Fruit fly (Drosophila melanogaster) whole organism, pupa: ENCODE measurements around the gene CG15756.

Experiments used
- CG10348 ChIP-seq: fragments of 200-800 bp; sonication (Bioruptor generic); IDR thresholded peaks from 2 replicates; pipeline ENCODE4 v1.3.6; 2022; ENCODE audit warnings: missing biosample characterization, missing genetic modification characterization
- CG12605 ChIP-seq: fragments of 200-800 bp; sonication (Bioruptor generic); IDR thresholded peaks from 2 replicates; pipeline ENCODE4 v1.3.6; 2022; ENCODE audit warnings: missing biosample characterization, missing genetic modification characterization
- CG13204 ChIP-seq: fragments of 200-800 bp; sonication (Bioruptor generic); optimal IDR thresholded peaks from 2 replicates; lab custom pipeline; 2018; ENCODE audit warnings: missing biosample characterization, mild to moderate bottlenecking, missing genetic modification characterization, moderate library complexity
- CG14655 ChIP-seq: fragments of 200-800 bp; sonication (Bioruptor generic); optimal IDR thresholded peaks from 3 replicates; lab custom pipeline; 2017; ENCODE audit warnings: mild to moderate bottlenecking, missing biosample characterization, missing genetic modification reagents, missing genetic modification characterization
- CG15710 ChIP-seq: fragments of 200-800 bp; sonication (Bioruptor generic); optimal IDR thresholded peaks from 2 replicates; lab custom pipeline; 2018; ENCODE audit warnings: missing biosample characterization, mild to moderate bottlenecking, missing genetic modification characterization, moderate library complexity
- CG17806 ChIP-seq: fragments of 200-800 bp; sonication (Bioruptor generic); optimal IDR thresholded peaks from 2 replicates; lab custom pipeline; 2018; ENCODE audit warnings: missing biosample characterization, mild to moderate bottlenecking, missing genetic modification characterization, moderate library complexity
- CG32121 ChIP-seq: fragments of 200-800 bp; sonication (Bioruptor generic); IDR thresholded peaks from 2 replicates; pipeline ENCODE4 v1.3.6; 2022; ENCODE audit warnings: missing biosample characterization, missing genetic modification characterization
- CG34367 ChIP-seq: fragments of 200-800 bp; sonication (Bioruptor generic); optimal IDR thresholded peaks from 2 replicates; lab custom pipeline; 2018; ENCODE audit warnings: missing biosample characterization, mild to moderate bottlenecking, missing genetic modification characterization
- CG4496 ChIP-seq: fragments of 200-800 bp; sonication (Bioruptor generic); IDR thresholded peaks from 3 replicates; pipeline ENCODE4 v1.3.6; 2022; ENCODE audit warnings: missing biosample characterization, missing genetic modification characterization
- CG8159 ChIP-seq: fragments of 200-800 bp; sonication (Bioruptor generic); optimal IDR thresholded peaks from 3 replicates; lab custom pipeline; 2018; ENCODE audit warnings: missing biosample characterization, mild to moderate bottlenecking, missing genetic modification characterization, moderate library complexity
- CG8301 ChIP-seq: fragments of 200-800 bp; sonication (Bioruptor generic); optimal IDR thresholded peaks from 2 replicates; lab custom pipeline; 2018; ENCODE audit warnings: missing biosample characterization, mild to moderate bottlenecking, missing genetic modification characterization
- CG9948 ChIP-seq: fragments of 200-800 bp; sonication (Bioruptor generic); optimal IDR thresholded peaks from 2 replicates; lab custom pipeline; 2018; ENCODE audit warnings: missing biosample characterization, mild to moderate bottlenecking, missing genetic modification characterization, moderate library complexity
- D1 ChIP-seq: fragments of 200-800 bp; sonication (Bioruptor generic); optimal IDR thresholded peaks from 2 replicates; lab custom pipeline; 2018; ENCODE audit warnings: missing biosample characterization, mild to moderate bottlenecking, missing genetic modification characterization, moderate library complexity
- EcR ChIP-seq: fragments of 200-800 bp; sonication (Bioruptor generic); optimal IDR thresholded peaks from 3 replicates; lab custom pipeline; 2019; ENCODE audit warnings: missing biosample characterization, missing genetic modification characterization, mild to moderate bottlenecking, moderate library complexity, missing genetic modification reagents
- Ets98B ChIP-seq: fragments of 200-800 bp; sonication (Bioruptor generic); IDR thresholded peaks from 2 replicates; pipeline ENCODE4 v1.3.6; 2022; ENCODE audit warnings: missing biosample characterization, missing genetic modification characterization
- Pif1A ChIP-seq: fragments of 200-800 bp; sonication (Bioruptor generic); optimal IDR thresholded peaks from 3 replicates; lab custom pipeline; 2016; ENCODE audit warnings: missing biosample characterization, missing genetic modification characterization
- Pif1B ChIP-seq: fragments of 200-800 bp; sonication (Bioruptor generic); optimal IDR thresholded peaks from 3 replicates; lab custom pipeline; 2016; ENCODE audit warnings: missing biosample characterization, missing genetic modification characterization
- Snoo ChIP-seq: fragments of 200-800 bp; sonication (Bioruptor generic); optimal IDR thresholded peaks from 3 replicates; lab custom pipeline; 2017; ENCODE audit warnings: missing biosample characterization, mild to moderate bottlenecking, missing genetic modification characterization, inconsistent platforms
- fd96Ca ChIP-seq: fragments of 200-800 bp; sonication (Bioruptor generic); IDR thresholded peaks from 3 replicates; pipeline ENCODE4 v1.3.6; 2022; ENCODE audit warnings: missing biosample characterization, missing genetic modification characterization
- gl ChIP-seq: fragments of 200-800 bp; sonication (Bioruptor generic); optimal IDR thresholded peaks from 2 replicates; lab custom pipeline; 2018; ENCODE audit warnings: missing biosample characterization, mild to moderate bottlenecking, missing genetic modification characterization
- rn ChIP-seq: fragments of 200-800 bp; sonication (Bioruptor generic); IDR thresholded peaks from 2 replicates; pipeline ENCODE4 v1.3.6; 2022; ENCODE audit warnings: missing biosample characterization, missing genetic modification characterization

The CG15756 gene

DNA sequence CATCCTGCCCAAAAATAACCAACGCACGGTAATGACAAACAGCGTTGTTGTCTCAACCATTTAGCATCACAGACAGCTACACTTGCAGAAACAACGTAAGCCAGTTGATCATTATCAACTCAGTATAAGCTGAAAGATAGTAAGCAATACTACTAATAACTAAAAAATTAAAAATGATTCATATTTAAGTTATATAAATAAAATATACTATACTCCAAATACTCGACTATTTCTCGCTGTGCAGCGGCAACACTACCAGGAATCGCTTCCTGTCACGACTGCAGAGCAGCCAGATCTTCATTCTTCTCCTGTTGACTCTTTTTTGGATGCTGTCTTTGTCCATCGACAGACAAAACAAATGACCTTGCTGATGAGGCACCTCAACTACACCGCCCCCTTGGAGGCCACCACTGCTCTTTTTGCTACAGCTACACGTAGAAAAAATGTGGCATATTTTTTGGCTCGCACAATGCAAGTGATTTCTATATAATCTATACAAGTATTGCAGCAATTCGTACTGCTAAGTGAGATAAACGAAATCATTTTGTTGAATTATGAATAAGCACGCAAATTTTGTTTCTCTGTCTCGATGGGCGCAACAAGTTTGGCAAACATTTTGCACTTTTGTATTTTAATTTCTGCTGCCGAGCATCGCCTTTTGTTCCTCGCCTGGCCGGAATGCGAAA is 6.9 kb downstream of the CG15756 start:
- peak; percentile 39 for TF ChIP-seq Pif1B (GFP tag; lab: Kevin White, UChicago)
- no peak for TF ChIP-seq CG32121 (GFP tag; lab: Robert Waterston, UW)
- TF ChIP-seq CG34367 (tag; lab: Kevin White, UChicago): peak; percentile 19
- TF ChIP-seq gl (tag; lab: Kevin White, UChicago): no peak
- TF ChIP-seq CG8159 (tag; lab: Kevin White, UChicago): peak; percentile 57
- TF ChIP-seq EcR (GFP tag; lab: Kevin White, UChicago): no peak
- TF ChIP-seq Snoo (tag; lab: Kevin White, UChicago): peak; percentile 40
- TF ChIP-seq CG9948 (tag; lab: Kevin White, UChicago): peak; percentile 40
- peak; percentile 29 for TF ChIP-seq CG17806 (tag; lab: Kevin White, UChicago)
- peak; percentile 48 for TF ChIP-seq Pif1A (GFP tag; lab: Kevin White, UChicago)
- peak; percentile 47; the same call in 1 of the 3 replicates for TF ChIP-seq CG4496
- no peak for TF ChIP-seq Ets98B (GFP tag; lab: Robert Waterston, UW)
- TF ChIP-seq CG10348 (GFP tag; lab: Robert Waterston, UW): no peak
- TF ChIP-seq CG12605 (GFP tag; lab: Robert Waterston, UW): no peak
- TF ChIP-seq rn (GFP tag; lab: Robert Waterston, UW): no peak
- TF ChIP-seq D1 (tag; lab: Kevin White, UChicago): no peak
- TF ChIP-seq CG13204 (GFP tag; lab: Kevin White, UChicago): no peak
- TF ChIP-seq fd96Ca (GFP tag; lab: Robert Waterston, UW): no peak; the same call in 2 of the 3 replicates
- peak; percentile 28 for TF ChIP-seq CG14655
- TF ChIP-seq CG8301: peak; percentile 3
- TF ChIP-seq CG15710 (tag; lab: Kevin White, UChicago): peak; percentile 37
- TF ChIP-seq, all 21 proteins: peak for 11

DNA sequence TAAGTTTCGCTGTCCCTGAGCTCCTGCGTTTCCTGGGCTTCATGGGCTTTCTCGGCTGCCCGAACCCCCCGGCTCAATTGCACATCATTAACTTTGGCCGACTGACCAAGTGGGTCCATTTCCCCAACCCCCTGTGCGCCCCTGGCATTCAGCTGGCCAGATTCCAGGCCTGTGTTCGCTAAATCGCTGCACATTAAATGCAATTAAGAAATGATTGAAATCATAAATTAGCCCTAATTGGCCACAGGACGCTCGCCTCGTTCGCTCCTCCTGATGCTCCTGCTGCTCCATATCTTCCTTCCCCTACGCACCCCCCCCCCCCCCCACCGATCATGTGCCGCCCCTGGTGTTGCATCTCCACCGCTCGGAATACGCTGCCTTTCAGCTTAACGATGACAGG is 7.9 kb downstream of the CG15756 start:
- TF ChIP-seq CG14655: no peak

- TF ChIP-seq CG34367 (tag; lab: Kevin White, UChicago) (peak; percentile 13), CG9948 (tag; lab: Kevin White, UChicago) (peak; percentile 30), CG8159 (tag; lab: Kevin White, UChicago) (peak; percentile 24), CG14655 (no peak), CG32121 (GFP tag; lab: Robert Waterston, UW) (no peak), CG17806 (tag; lab: Kevin White, UChicago) (peak; percentile 10), EcR (GFP tag; lab: Kevin White, UChicago) (no peak), CG15710 (tag; lab: Kevin White, UChicago) (peak; percentile 39)
Observed at dm6 chrX:13543343-13543742, 9.1 kb downstream of the CG15756 start, which contains the start of gene Cpr12A. Cpr12A (plus strand) TSS chrX:13543643.

dm6 chrX:13555700-13556099 is 21.5 kb downstream of the CG15756 start, which contains the start of gene CG11816:
CG11816 (minus strand) TSS chrX:13555800.
- TF ChIP-seq CG13204 (GFP tag; lab: Kevin White, UChicago) (no peak), Pif1B (GFP tag; lab: Kevin White, UChicago) (no peak), rn (GFP tag; lab: Robert Waterston, UW) (no peak), CG34367 (tag; lab: Kevin White, UChicago) (no peak), CG32121 (GFP tag; lab: Robert Waterston, UW) (no peak), Snoo (tag; lab: Kevin White, UChicago) (no peak), fd96Ca (GFP tag; lab: Robert Waterston, UW) (no peak), CG10348 (GFP tag; lab: Robert Waterston, UW) (no peak), CG15710 (tag; lab: Kevin White, UChicago) (no peak), Ets98B (GFP tag; lab: Robert Waterston, UW) (no peak), CG4496 (no peak)

dm6 chrX:13556172-13556571 is 22.0 kb downstream of the CG15756 start, which contains the start of gene CG32631:
CG32631 (plus strand) TSS chrX:13556472.
- TF ChIP-seq Ets98B (GFP tag; lab: Robert Waterston, UW) (no peak), CG10348 (GFP tag; lab: Robert Waterston, UW) (no peak), CG15710 (tag; lab: Kevin White, UChicago) (no peak), CG34367 (tag; lab: Kevin White, UChicago) (no peak), CG13204 (GFP tag; lab: Kevin White, UChicago) (no peak), rn (GFP tag; lab: Robert Waterston, UW) (no peak), fd96Ca (GFP tag; lab: Robert Waterston, UW) (no peak), EcR (GFP tag; lab: Kevin White, UChicago) (no peak)

dm6 chrX:13561371-13561770 is 27.2 kb downstream of the CG15756 start, which contains the start of gene CG32633:
CG32633 (plus strand) TSS chrX:13561671.
- TF ChIP-seq CG8159 (tag; lab: Kevin White, UChicago) (no peak), CG10348 (GFP tag; lab: Robert Waterston, UW) (no peak), gl (tag; lab: Kevin White, UChicago) (no peak), CG17806 (tag; lab: Kevin White, UChicago) (no peak), CG13204 (GFP tag; lab: Kevin White, UChicago) (no peak), rn (GFP tag; lab: Robert Waterston, UW) (no peak), Pif1A (GFP tag; lab: Kevin White, UChicago) (no peak), CG34367 (tag; lab: Kevin White, UChicago) (no peak), EcR (GFP tag; lab: Kevin White, UChicago) (no peak), fd96Ca (GFP tag; lab: Robert Waterston, UW) (no peak), Ets98B (GFP tag; lab: Robert Waterston, UW) (no peak), CG32121 (GFP tag; lab: Robert Waterston, UW) (no peak), CG15710 (tag; lab: Kevin White, UChicago) (no peak), D1 (tag; lab: Kevin White, UChicago) (no peak), CG12605 (GFP tag; lab: Robert Waterston, UW) (no peak), CG8301 (no peak), CG4496 (no peak), Pif1B (GFP tag; lab: Kevin White, UChicago) (no peak), CG14655 (no peak), Snoo (tag; lab: Kevin White, UChicago) (no peak)
